Fruit fly (Drosophila melanogaster): ENCODE measurements around the gene CG42594.

The CG42594 gene

DNA sequence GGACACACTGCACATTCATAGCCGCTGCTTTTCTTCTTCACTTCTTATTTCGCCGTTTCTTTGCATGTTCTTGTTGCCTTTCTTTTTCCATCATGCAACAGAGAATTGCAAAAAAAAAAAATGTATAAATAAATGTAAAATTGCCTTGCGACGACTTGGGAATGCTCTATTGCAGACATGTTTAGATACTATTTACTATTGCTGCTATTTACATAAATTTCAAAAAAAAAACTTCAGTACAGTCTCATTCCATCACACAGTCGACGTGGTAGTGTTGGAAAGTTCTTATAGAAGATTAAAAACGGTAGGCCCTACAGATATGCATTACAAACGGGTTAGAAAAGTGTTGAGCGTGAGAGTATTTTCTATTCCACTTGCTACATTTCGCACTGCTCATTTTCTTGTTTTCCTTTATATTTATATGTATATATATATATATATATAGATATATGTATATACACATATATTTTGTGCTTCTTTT lies 71.2 kb downstream of the CG42594 start (continued):
- no peak for TF ChIP-seq lab (GFP tag; optimal IDR thresholded peaks at IDR 0.05)
- no peak for TF ChIP-seq CG11723 (GFP tag; optimal IDR thresholded peaks at IDR 0.05)
- no peak for TF ChIP-seq CG10321 (GFP tag; IDR thresholded peaks at IDR 0.05)
- TF ChIP-seq fd3F (GFP tag; optimal IDR thresholded peaks at IDR 0.05) = no peak
- TF ChIP-seq CG9932 (GFP tag; IDR thresholded peaks at IDR 0.05) = no peak
- no peak for TF ChIP-seq Adf1 (GFP tag; IDR thresholded peaks at IDR 0.05)
- peak; percentile 10 for TF ChIP-seq CG11504 (tag; optimal IDR thresholded peaks at IDR 0.05)
- TF ChIP-seq CG10209 (GFP tag; optimal IDR thresholded peaks at IDR 0.05) = no peak
- TF ChIP-seq CG7928 (GFP tag; optimal IDR thresholded peaks at IDR 0.05) = no peak
- no peak for TF ChIP-seq HmgD (GFP tag; optimal IDR thresholded peaks at IDR 0.05)
- peak; percentile 16 for TF ChIP-seq nmo (GFP tag; optimal IDR thresholded peaks at IDR 0.05)
- TF ChIP-seq Spps (tag; optimal IDR thresholded peaks at IDR 0.05) = no peak
- TF ChIP-seq CG12744 (GFP tag; optimal IDR thresholded peaks at IDR 0.05) = no peak
- no peak for TF ChIP-seq mam (GFP tag; optimal IDR thresholded peaks at IDR 0.05)
- TF ChIP-seq Trl (optimal IDR thresholded peaks at IDR 0.05) = no peak
- no peak for TF ChIP-seq Trl (GFP tag; optimal IDR thresholded peaks at IDR 0.05)
- TF ChIP-seq CG16863 (GFP tag; optimal IDR thresholded peaks at IDR 0.05) = no peak
- TF ChIP-seq Hmx (GFP tag; optimal IDR thresholded peaks at IDR 0.05) = no peak
- TF ChIP-seq wor (GFP tag; IDR thresholded peaks at IDR 0.05) = no peak
- no peak for TF ChIP-seq trem (tag; optimal IDR thresholded peaks at IDR 0.05)
- TF ChIP-seq hbn (GFP tag; IDR thresholded peaks at IDR 0.05; ENCODE audit: partially characterized antibody) = no peak
- TF ChIP-seq chinmo (GFP tag; IDR thresholded peaks at IDR 0.05; ENCODE audit: partially characterized antibody) = no peak
- no peak for TF ChIP-seq MESR4 (GFP tag; optimal IDR thresholded peaks at IDR 0.05)
- TF ChIP-seq onecut (GFP tag; IDR thresholded peaks at IDR 0.05) = no peak
- TF ChIP-seq CG2120 (GFP tag; optimal IDR thresholded peaks at IDR 0.05) = peak; percentile 12
- no peak for TF ChIP-seq CG15601 (tag; optimal IDR thresholded peaks at IDR 0.05)
- TF ChIP-seq btn (GFP tag; optimal IDR thresholded peaks at IDR 0.05) = no peak
- no peak for TF ChIP-seq zf30C (GFP tag; optimal IDR thresholded peaks at IDR 0.05)
- TF ChIP-seq CG33557 (GFP tag; optimal IDR thresholded peaks at IDR 0.05) = no peak
- TF ChIP-seq hkb (optimal IDR thresholded peaks at IDR 0.05) = no peak
- TF ChIP-seq hkb (GFP tag; IDR thresholded peaks at IDR 0.05) = no peak
- TF ChIP-seq Sox102F (GFP tag; optimal IDR thresholded peaks at IDR 0.05) = no peak
- peak; percentile 8 for TF ChIP-seq Xbp1 (GFP tag; optimal IDR thresholded peaks at IDR 0.05)
- no peak for TF ChIP-seq Kr (GFP tag; optimal IDR thresholded peaks at IDR 0.05)
- TF ChIP-seq sens (GFP tag) = peak; percentile 55
- TF ChIP-seq ems (GFP tag; optimal IDR thresholded peaks at IDR 0.05) = no peak
- TF ChIP-seq otp (GFP tag; IDR thresholded peaks at IDR 0.05) = no peak
- no peak for TF ChIP-seq CG6854 (GFP tag; optimal IDR thresholded peaks at IDR 0.05)
- TF ChIP-seq trh (GFP tag; optimal IDR thresholded peaks at IDR 0.05) = no peak
- TF ChIP-seq CG18476 (GFP tag; optimal IDR thresholded peaks at IDR 0.05) = no peak
- 0 out of 3 replicates have a peak, but pooled peaks have one; percentile 14 for TF ChIP-seq CG11695 (GFP tag; IDR thresholded peaks at IDR 0.05)
- TF ChIP-seq HHEX (GFP tag; optimal IDR thresholded peaks at IDR 0.05) = no peak
- no peak for TF ChIP-seq CG2116 (GFP tag; optimal IDR thresholded peaks at IDR 0.05)
- no peak for TF ChIP-seq her (GFP tag; optimal IDR thresholded peaks at IDR 0.05)
- no peak for TF ChIP-seq lov (optimal IDR thresholded peaks at IDR 0.05)
- TF ChIP-seq lov (GFP tag; IDR thresholded peaks at IDR 0.05) = no peak
- TF ChIP-seq Sry-δ (GFP tag; optimal IDR thresholded peaks at IDR 0.05) = no peak
- TF ChIP-seq CG13424 (tag; optimal IDR thresholded peaks at IDR 0.05) = peak; percentile 22
- TF ChIP-seq CG4854 (GFP tag; optimal IDR thresholded peaks at IDR 0.05) = no peak
- TF ChIP-seq CG10543 (GFP tag; optimal IDR thresholded peaks at IDR 0.05) = peak; percentile 11
- TF ChIP-seq repo (GFP tag; optimal IDR thresholded peaks at IDR 0.05) = no peak
- peak; percentile 84 for TF ChIP-seq row (GFP tag; IDR thresholded peaks at IDR 0.05)
- no peak for TF ChIP-seq CG5953 (GFP tag; IDR thresholded peaks at IDR 0.05)

All from whole organism, embryonic.